Worm (Caenorhabditis elegans): Measurements from ENCODE around the gene ceh-82.
"Not testable (repeated sequence)": the region's sequence is repeated elsewhere in the genome, so short reads cannot be mapped to it uniquely, and the experiment has no call there.

ce11 chrII:1775234-1775633 is 43.2 kb downstream of the ceh-82 start, which contains the start of gene F36H5.14:
- TF ChIP-seq mdl-1 (tag; optimal IDR thresholded peaks at IDR 0.05); daf-16 (GFP tag; optimal IDR thresholded peaks at IDR 0.05); daf-16 (tag; optimal IDR thresholded peaks at IDR 0.05): not testable (repeated sequence)

Data from whole organism, L4 larva.